Worm (Caenorhabditis elegans): Measurements from ENCODE around the gene eas-1.
A peak's percentile ranks its signal among the peaks of the same experiment; 100 is the strongest.

The eas-1 gene

DNA sequence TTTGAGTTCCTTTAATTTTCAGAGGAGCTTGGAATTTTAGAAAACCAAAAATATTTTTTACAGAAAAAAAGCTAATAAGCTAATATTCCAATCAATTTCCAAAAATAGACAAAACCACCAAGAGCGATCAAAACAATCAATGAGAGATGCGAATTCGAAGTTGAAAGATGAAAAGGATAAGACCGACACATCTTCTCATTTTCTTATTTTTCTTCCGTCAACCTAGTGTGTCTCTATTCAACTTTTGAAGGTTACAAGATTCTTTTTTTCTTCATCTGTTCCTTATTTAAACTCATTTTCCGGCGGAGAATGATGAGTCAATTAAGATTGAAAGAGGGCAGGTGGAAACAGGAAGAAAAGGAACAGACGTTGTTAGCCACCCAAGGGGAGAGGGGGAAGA is 27.4 kb downstream of the eas-1 start:
- TF ChIP-seq elt-1 (tag; optimal IDR thresholded peaks at IDR 0.05) = no peak
- TF ChIP-seq nhr-237 (tag; optimal IDR thresholded peaks at IDR 0.05) = no peak
- TF ChIP-seq nhr-23 (tag; optimal IDR thresholded peaks at IDR 0.05) = peak; percentile 35
- no peak for TF ChIP-seq nhr-43 (tag; optimal IDR thresholded peaks at IDR 0.05; ENCODE audit: poor library complexity, severe bottlenecking)
- TF ChIP-seq tbx-2 (tag; optimal IDR thresholded peaks at IDR 0.05) = no peak
- TF ChIP-seq fos-1 (tag; optimal IDR thresholded peaks at IDR 0.05) = no peak
- TF ChIP-seq snpc-4 (tag; optimal IDR thresholded peaks at IDR 0.05) = no peak
- TF ChIP-seq nhr-67 (tag; optimal IDR thresholded peaks at IDR 0.05) = no peak
- TF ChIP-seq fkh-10 (GFP tag; optimal IDR thresholded peaks at IDR 0.05) = no peak
- TF ChIP-seq ceh-28 (tag; optimal IDR thresholded peaks at IDR 0.05) = peak; percentile 27
- TF ChIP-seq nhr-25 (tag; optimal IDR thresholded peaks at IDR 0.05) = peak; percentile 60
- TF ChIP-seq ztf-4 (tag; optimal IDR thresholded peaks at IDR 0.05) = no peak
- TF ChIP-seq egl-5 (tag; optimal IDR thresholded peaks at IDR 0.05) = no peak
- no peak for TF ChIP-seq R02D3.7 (tag; optimal IDR thresholded peaks at IDR 0.05)
- no peak for TF ChIP-seq aly-2 (tag; optimal IDR thresholded peaks at IDR 0.05)

DNA sequence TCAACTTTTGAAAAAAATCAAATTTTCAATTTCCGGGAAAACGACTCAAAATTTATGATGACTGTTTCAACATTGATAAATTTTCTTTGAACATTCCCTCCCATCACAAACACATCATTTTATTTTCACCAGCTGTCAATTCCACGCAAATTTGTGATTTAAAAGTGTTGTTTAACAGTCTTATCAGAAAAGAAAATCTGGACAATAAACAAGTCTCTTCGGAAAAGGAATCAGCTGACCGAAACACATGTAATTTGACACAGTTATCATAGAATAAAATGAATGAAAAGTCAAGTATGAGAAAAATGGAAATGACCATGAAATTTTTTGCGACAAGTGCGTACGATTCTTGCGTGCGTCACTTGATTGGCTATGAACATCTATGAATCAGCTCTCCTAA is 28.9 kb downstream of the eas-1 start:
- TF ChIP-seq pha-4 (tag; optimal IDR thresholded peaks at IDR 0.05) (peak; percentile 46), nhr-25 (tag; optimal IDR thresholded peaks at IDR 0.05) (peak; percentile 59), elt-2 (tag; optimal IDR thresholded peaks at IDR 0.05) (peak; percentile 87), nhr-43 (tag; optimal IDR thresholded peaks at IDR 0.05; ENCODE audit: poor library complexity, severe bottlenecking) (no peak), nhr-23 (tag; optimal IDR thresholded peaks at IDR 0.05) (peak; percentile 62), jun-1 (tag; optimal IDR thresholded peaks at IDR 0.05) (peak; percentile 39), skn-1 (tag; optimal IDR thresholded peaks at IDR 0.05) (no peak)

DNA sequence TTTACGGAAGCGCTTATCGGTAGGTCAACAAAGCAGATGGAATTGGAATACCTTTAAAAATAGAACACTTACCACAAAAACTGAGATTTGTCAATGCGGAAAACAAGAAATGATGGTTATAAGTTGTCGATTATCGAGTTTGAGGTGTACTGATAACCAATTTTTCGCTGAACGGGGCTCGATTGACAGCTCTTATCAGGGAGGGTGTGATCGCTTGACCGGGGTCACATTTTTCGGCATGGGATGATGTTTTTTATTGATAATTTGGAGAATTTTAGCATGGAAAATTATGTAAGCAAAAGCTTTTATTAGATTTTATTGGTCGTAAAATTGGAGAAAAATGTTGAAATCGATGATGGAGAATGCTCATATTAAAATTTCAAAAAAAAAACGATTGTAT is 29.7 kb downstream of the eas-1 start:
- TF ChIP-seq pha-4 (tag; optimal IDR thresholded peaks at IDR 0.05) = peak; percentile 69
- no peak for TF ChIP-seq nhr-11 (tag; optimal IDR thresholded peaks at IDR 0.05)
- TF ChIP-seq elt-2 (tag; optimal IDR thresholded peaks at IDR 0.05) = peak; percentile 99
- no peak for TF ChIP-seq zag-1 (tag; optimal IDR thresholded peaks at IDR 0.05)
- TF ChIP-seq unc-39 (tag; optimal IDR thresholded peaks at IDR 0.05) = no peak
- TF ChIP-seq jun-1 (tag; optimal IDR thresholded peaks at IDR 0.05) = peak; percentile 24
- TF ChIP-seq ztf-4 (tag; optimal IDR thresholded peaks at IDR 0.05) = no peak
- no peak for TF ChIP-seq nhr-25 (tag; optimal IDR thresholded peaks at IDR 0.05)
- no peak for TF ChIP-seq nhr-12 (tag; optimal IDR thresholded peaks at IDR 0.05)
- peak; percentile 87 for TF ChIP-seq pqm-1 (tag; optimal IDR thresholded peaks at IDR 0.05)

DNA sequence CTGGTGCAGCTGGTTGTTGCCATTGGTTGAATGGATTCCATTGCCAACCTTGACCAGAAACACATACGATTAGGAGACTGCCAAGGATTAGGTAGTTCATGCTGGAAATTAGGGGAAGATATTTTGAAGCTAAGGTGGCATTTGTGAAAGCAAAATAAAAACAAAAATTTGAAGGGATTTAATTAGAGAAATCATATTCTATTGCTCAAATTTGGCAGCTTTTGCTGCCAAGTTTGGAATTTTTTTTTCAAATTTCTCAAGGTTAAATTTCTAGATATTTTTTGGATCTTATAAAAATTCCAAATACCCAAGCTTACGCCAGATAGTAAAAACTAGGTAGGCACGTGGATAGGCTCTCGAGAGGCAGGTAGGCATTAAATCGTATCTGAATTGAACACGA is 31.1 kb downstream of the eas-1 start, which contains the start of gene F26G1.5:
TSS of gene F26G1.5 (minus strand) at position 101 of the 400 bp plus-strand sequence.
- TF ChIP-seq aly-2 (tag; optimal IDR thresholded peaks at IDR 0.05) (no peak), nhr-12 (tag; optimal IDR thresholded peaks at IDR 0.05) (no peak), pqm-1 (tag; optimal IDR thresholded peaks at IDR 0.05) (no peak), snpc-4 (tag; optimal IDR thresholded peaks at IDR 0.05) (no peak)

DNA sequence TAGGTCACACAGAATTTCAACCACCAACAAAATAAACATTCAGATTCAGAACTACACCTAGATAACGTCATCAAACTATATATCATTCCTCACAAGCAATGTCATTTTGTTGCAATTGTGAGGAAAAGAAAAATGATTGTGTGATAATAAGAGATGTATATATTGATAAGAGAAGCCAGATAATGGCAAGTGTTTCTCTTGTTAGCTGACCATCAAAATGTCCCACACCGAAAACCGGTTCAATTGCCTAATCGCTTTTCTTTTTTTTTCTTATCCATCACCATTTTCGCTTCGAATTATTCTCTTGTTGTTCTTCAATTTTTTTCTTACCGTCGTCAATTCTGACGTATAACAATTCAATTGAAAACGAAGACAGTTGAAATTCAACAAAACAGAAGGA is 32.2 kb downstream of the eas-1 start:
- TF ChIP-seq nhr-23 (tag; optimal IDR thresholded peaks at IDR 0.05) = peak; percentile 9
- TF ChIP-seq nhr-28 (tag; optimal IDR thresholded peaks at IDR 0.05) = no peak
- TF ChIP-seq mml-1 (tag; optimal IDR thresholded peaks at IDR 0.05) = no peak
- no peak for TF ChIP-seq tbx-2 (tag; optimal IDR thresholded peaks at IDR 0.05)
- no peak for TF ChIP-seq ama-1 (optimal IDR thresholded peaks at IDR 0.05)
- TF ChIP-seq nfya-1 (tag; optimal IDR thresholded peaks at IDR 0.05; ENCODE audit: insufficient read depth) = no peak
- no peak for TF ChIP-seq ceh-16 (tag; optimal IDR thresholded peaks at IDR 0.05)
- no peak for TF ChIP-seq nhr-12 (tag; optimal IDR thresholded peaks at IDR 0.05)
- TF ChIP-seq egl-27 (tag; optimal IDR thresholded peaks at IDR 0.05) = no peak
- no peak for TF ChIP-seq ztf-4 (tag; optimal IDR thresholded peaks at IDR 0.05)
- TF ChIP-seq fkh-2 (tag; optimal IDR thresholded peaks at IDR 0.05) = no peak
- no peak for TF ChIP-seq fos-1 (tag; optimal IDR thresholded peaks at IDR 0.05)
- no peak for TF ChIP-seq nhr-11 (tag; optimal IDR thresholded peaks at IDR 0.05)
- no peak for TF ChIP-seq pqm-1 (tag; optimal IDR thresholded peaks at IDR 0.05)
- TF ChIP-seq ceh-28 (tag; optimal IDR thresholded peaks at IDR 0.05) = no peak
- peak; percentile 16 for TF ChIP-seq elt-1 (tag; optimal IDR thresholded peaks at IDR 0.05)
- TF ChIP-seq nhr-43 (tag; optimal IDR thresholded peaks at IDR 0.05; ENCODE audit: poor library complexity, severe bottlenecking) = peak; percentile 44
- peak; percentile 48 for TF ChIP-seq nhr-25 (tag; optimal IDR thresholded peaks at IDR 0.05)
- no peak for TF ChIP-seq elt-2 (tag; optimal IDR thresholded peaks at IDR 0.05)
- TF ChIP-seq ztf-11 (tag; optimal IDR thresholded peaks at IDR 0.05) = no peak
- TF ChIP-seq nhr-237 (tag; optimal IDR thresholded peaks at IDR 0.05) = no peak
- no peak for TF ChIP-seq nhr-77 (tag; optimal IDR thresholded peaks at IDR 0.05)
- TF ChIP-seq daf-12 (tag; optimal IDR thresholded peaks at IDR 0.05) = no peak
- TF ChIP-seq elt-3 (tag; optimal IDR thresholded peaks at IDR 0.05) = peak in 2 of 3 experiments; percentile 18 to 57
- TF ChIP-seq lin-15B (tag; optimal IDR thresholded peaks at IDR 0.05) = no peak
